Worm (Caenorhabditis elegans): ENCODE measurements around the gene str-38.

DNA sequence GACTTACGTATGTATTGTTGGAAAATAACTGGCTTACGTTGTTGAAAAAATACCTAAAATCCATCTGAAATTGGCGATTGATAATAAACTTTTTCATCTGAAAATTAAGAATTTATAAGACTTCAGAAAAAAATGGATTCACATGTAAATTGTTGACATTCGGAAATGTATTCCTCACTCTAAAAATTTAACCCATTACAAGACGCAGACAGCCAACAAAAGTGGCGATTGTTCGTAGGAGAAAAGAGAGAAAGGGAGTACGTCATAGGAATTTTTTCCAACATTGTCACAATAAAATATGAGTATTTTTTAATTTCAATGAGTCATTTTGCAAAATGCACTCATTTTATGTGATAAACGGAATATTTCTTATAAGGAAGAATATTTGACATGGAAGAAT, 13.5 kb downstream of the str-38 start, which contains the start of gene Y6E2A.5:
- TF ChIP-seq ztf-11 (tag; optimal IDR thresholded peaks at IDR 0.05) = no peak
- TF ChIP-seq ces-1 (GFP tag; optimal IDR thresholded peaks at IDR 0.05) = no peak
- no peak for TF ChIP-seq elt-1 (tag; optimal IDR thresholded peaks at IDR 0.05; ENCODE audit: borderline replicate concordance, insufficient read depth)

All from whole organism, mixed stage, embryonic.